Worm (Caenorhabditis elegans) whole organism, L1 larva: ENCODE results near the gene pals-30.
A peak's percentile ranks its signal among the peaks of the same experiment; 100 is the strongest.

Experiments
- aha-1 ChIP-seq: fragments of 150-350 bp; optimal IDR thresholded peaks from 2 replicates; lab custom pipeline; 2014; ENCODE audit warnings: missing biosample characterization, missing genetic modification characterization
- aly-2 ChIP-seq: fragments of 150-350 bp; optimal IDR thresholded peaks from 2 replicates; lab custom pipeline; 2014; ENCODE audit warnings: missing biosample characterization, missing genetic modification characterization
- blmp-1 ChIP-seq: fragments of 150-350 bp; optimal IDR thresholded peaks from 2 replicates; lab custom pipeline; 2014; ENCODE audit warnings: missing biosample characterization, missing genetic modification characterization
- ceh-8 ChIP-seq: fragments of 200-800 bp; sonication (Bioruptor generic); optimal IDR thresholded peaks from 2 replicates; lab custom pipeline; 2018; ENCODE audit warnings: mild to moderate bottlenecking, missing genetic modification characterization, moderate library complexity, missing compliant biosample characterization
- ceh-88 ChIP-seq: fragments of 200-800 bp; sonication (Bioruptor generic); IDR thresholded peaks from 2 replicates; pipeline ENCODE4 v1.3.6; 2022; ENCODE audit warnings: missing genetic modification characterization, missing compliant biosample characterization
- dpl-1 ChIP-seq, 3 experiments: fragments of 150-350 bp in 2 of 3; sonication (generic microtip) in 1 of 3; optimal IDR thresholded peaks; 2 replicates each; lab custom pipeline; 2014 to 2017; ENCODE audit warnings: missing biosample characterization in 3 of 3, missing genetic modification characterization in 3 of 3, missing genetic modification reagents in 3 of 3
- dsc-1 ChIP-seq: sonication (generic microtip); optimal IDR thresholded peaks from 2 replicates; lab custom pipeline; 2016; ENCODE audit warnings: mild to moderate bottlenecking, missing genetic modification characterization, missing compliant biosample characterization
- efl-1 ChIP-seq, 4 experiments: fragments of 150-350 bp; optimal IDR thresholded peaks in 3 of 4; peaks in 1 of 4; 1 replicate in 1 of 4; 2 replicates in 3 of 4; lab custom pipeline; 2014; ENCODE audit warnings: missing biosample characterization in 2 of 4, missing genetic modification characterization in 2 of 4, missing genetic modification reagents in 2 of 4
- efl-3 ChIP-seq: fragments of 200-800 bp; sonication (Bioruptor generic); optimal IDR thresholded peaks from 2 replicates; lab custom pipeline; 2018; ENCODE audit warnings: mild to moderate bottlenecking, missing genetic modification characterization, missing compliant biosample characterization
- egl-27 ChIP-seq, 2 experiments: fragments of 150-350 bp in 1 of 2; sonication (generic microtip); optimal IDR thresholded peaks; 3 replicates each; lab custom pipeline; 2017 to 2018; ENCODE audit warnings: missing biosample characterization in 2 of 2, missing genetic modification characterization in 2 of 2, missing genetic modification reagents in 2 of 2
- elt-2 ChIP-seq: sonication (generic microtip); optimal IDR thresholded peaks from 2 replicates; lab custom pipeline; 2016; ENCODE audit warnings: missing genetic modification characterization, mild to moderate bottlenecking, inconsistent platforms, missing compliant biosample characterization, missing genetic modification reagents
- fkh-10 ChIP-seq: sonication (generic microtip); optimal IDR thresholded peaks from 2 replicates; lab custom pipeline; 2017; ENCODE audit warnings: missing biosample characterization, missing genetic modification reagents, missing genetic modification characterization
- fkh-4 ChIP-seq: sonication (generic microtip); optimal IDR thresholded peaks from 2 replicates; lab custom pipeline; 2016; ENCODE audit warnings: missing compliant biosample characterization, missing genetic modification characterization, borderline replicate concordance
- fkh-8 ChIP-seq: sonication (generic microtip); optimal IDR thresholded peaks from 2 replicates; lab custom pipeline; 2016; ENCODE audit warnings: mild to moderate bottlenecking, missing genetic modification characterization, missing compliant biosample characterization
- fos-1 ChIP-seq: fragments of 150-350 bp; optimal IDR thresholded peaks from 2 replicates; lab custom pipeline; 2014; ENCODE audit warnings: missing biosample characterization, missing genetic modification characterization
- grh-1 ChIP-seq: fragments of 200-800 bp; sonication (Bioruptor generic); IDR thresholded peaks from 2 replicates; pipeline ENCODE4 v1.3.6; 2022; ENCODE audit warnings: missing genetic modification reagents, missing genetic modification characterization, missing compliant biosample characterization
- hlh-4 ChIP-seq: sonication (generic microtip); optimal IDR thresholded peaks from 2 replicates; lab custom pipeline; 2016; ENCODE audit warnings: mild to moderate bottlenecking, missing genetic modification characterization, missing compliant biosample characterization
- jun-1 ChIP-seq: fragments of 150-350 bp; optimal IDR thresholded peaks from 2 replicates; lab custom pipeline; 2014; ENCODE audit warnings: missing biosample characterization, missing genetic modification reagents, missing genetic modification characterization
- lin-13 ChIP-seq: fragments of 150-350 bp; optimal IDR thresholded peaks from 2 replicates; lab custom pipeline; 2014; ENCODE audit warnings: missing biosample characterization, missing genetic modification reagents, missing genetic modification characterization
- lin-14 ChIP-seq: fragments of 200-800 bp; sonication (Bioruptor generic); optimal IDR thresholded peaks from 2 replicates; lab custom pipeline; 2018; ENCODE audit warnings: mild to moderate bottlenecking, missing genetic modification characterization, moderate library complexity, missing compliant biosample characterization
- lin-35 ChIP-seq, 2 experiments: fragments of 150-350 bp; optimal IDR thresholded peaks; 2 replicates each; lab custom pipeline; 2014; ENCODE audit warnings: missing biosample characterization in 2 of 2, missing genetic modification characterization in 2 of 2, missing genetic modification reagents in 2 of 2
- lin-39 ChIP-seq: fragments of 150-350 bp; optimal IDR thresholded peaks from 2 replicates; lab custom pipeline; 2014; ENCODE audit warnings: missing biosample characterization, missing genetic modification reagents, missing genetic modification characterization
- lir-3 ChIP-seq: sonication (generic microtip); optimal IDR thresholded peaks from 2 replicates; lab custom pipeline; 2016; ENCODE audit warnings: mild to moderate bottlenecking, missing genetic modification characterization, moderate library complexity, missing compliant biosample characterization; ENCODE audit not compliant: poor library complexity
- lsy-2 ChIP-seq, 2 experiments: fragments of 150-350 bp; optimal IDR thresholded peaks; 2 replicates each; lab custom pipeline; 2014; ENCODE audit warnings: missing biosample characterization in 2 of 2, missing genetic modification characterization in 2 of 2
- mab-9 ChIP-seq: fragments of 200-800 bp; sonication (Bioruptor generic); IDR thresholded peaks from 2 replicates; pipeline ENCODE4 v1.3.6; 2022; ENCODE audit warnings: missing genetic modification reagents, missing genetic modification characterization, missing compliant biosample characterization
- mdl-1 ChIP-seq, 2 experiments: fragments of 150-350 bp; optimal IDR thresholded peaks; 2 replicates each; lab custom pipeline; 2014 to 2017; ENCODE audit warnings: missing biosample characterization in 2 of 2, missing genetic modification characterization in 2 of 2, inconsistent platforms in 1 of 2
- nhr-11 ChIP-seq: fragments of 150-350 bp; optimal IDR thresholded peaks from 2 replicates; lab custom pipeline; 2014; ENCODE audit warnings: missing biosample characterization, missing genetic modification characterization
- nhr-12 ChIP-seq: sonication (generic microtip); optimal IDR thresholded peaks from 2 replicates; lab custom pipeline; 2017; ENCODE audit warnings: missing biosample characterization, missing genetic modification characterization
- nhr-19 ChIP-seq: fragments of 200-800 bp; sonication (Bioruptor generic); conservative IDR thresholded peaks from 2 replicates; pipeline ENCODE4 v1.3.6; 2022; ENCODE audit warnings: missing genetic modification characterization, missing compliant biosample characterization
- nhr-20 ChIP-seq: sonication (generic microtip); optimal IDR thresholded peaks from 2 replicates; lab custom pipeline; 2016; ENCODE audit warnings: mild to moderate bottlenecking, missing genetic modification characterization, missing compliant biosample characterization
- nhr-237 ChIP-seq: fragments of 150-350 bp; optimal IDR thresholded peaks from 2 replicates; lab custom pipeline; 2014; ENCODE audit warnings: missing biosample characterization, missing genetic modification characterization
- nhr-28 ChIP-seq: fragments of 150-350 bp; optimal IDR thresholded peaks from 2 replicates; lab custom pipeline; 2014; ENCODE audit warnings: missing biosample characterization, missing genetic modification characterization
- nhr-47 ChIP-seq: sonication (generic microtip); optimal IDR thresholded peaks from 2 replicates; lab custom pipeline; 2016; ENCODE audit warnings: mild to moderate bottlenecking, missing genetic modification characterization, moderate library complexity, missing compliant biosample characterization
- nhr-76 ChIP-seq: sonication (generic microtip); optimal IDR thresholded peaks from 2 replicates; lab custom pipeline; 2017; ENCODE audit warnings: missing biosample characterization, missing genetic modification characterization
- nhr-77 ChIP-seq: fragments of 150-350 bp; optimal IDR thresholded peaks from 2 replicates; lab custom pipeline; 2014; ENCODE audit warnings: missing biosample characterization, missing genetic modification characterization
- nhr-84 ChIP-seq: sonication (generic microtip); optimal IDR thresholded peaks from 2 replicates; lab custom pipeline; 2017; ENCODE audit warnings: missing biosample characterization, missing genetic modification characterization
- nhr-90 ChIP-seq: sonication (generic microtip); optimal IDR thresholded peaks from 2 replicates; lab custom pipeline; 2016; ENCODE audit warnings: mild to moderate bottlenecking, missing genetic modification characterization, missing compliant biosample characterization; ENCODE audit not compliant: poor library complexity
- pag-3 ChIP-seq: sonication (generic microtip); optimal IDR thresholded peaks from 2 replicates; lab custom pipeline; 2017; ENCODE audit warnings: missing genetic modification characterization, mild to moderate bottlenecking, missing compliant biosample characterization, antibody characterized with exemption, borderline replicate concordance; ENCODE audit not compliant: insufficient read depth
- pqm-1 ChIP-seq: sonication (generic microtip); optimal IDR thresholded peaks from 3 replicates; lab custom pipeline; 2017; ENCODE audit warnings: missing biosample characterization, missing genetic modification characterization
- rnt-1 ChIP-seq: sonication (generic microtip); optimal IDR thresholded peaks from 2 replicates; lab custom pipeline; 2016; ENCODE audit warnings: mild to moderate bottlenecking, missing genetic modification characterization, moderate library complexity, missing compliant biosample characterization
- skn-1 ChIP-seq: fragments of 150-350 bp; optimal IDR thresholded peaks from 2 replicates; lab custom pipeline; 2014; ENCODE audit warnings: missing biosample characterization, missing genetic modification characterization
- snu-23 ChIP-seq: sonication (generic microtip); optimal IDR thresholded peaks from 2 replicates; lab custom pipeline; 2016; ENCODE audit warnings: missing genetic modification characterization, missing compliant biosample characterization
- unc-130 ChIP-seq: fragments of 150-350 bp; optimal IDR thresholded peaks from 2 replicates; lab custom pipeline; 2017; ENCODE audit warnings: missing biosample characterization, missing genetic modification characterization, inconsistent platforms
- unc-30 ChIP-seq: sonication (generic microtip); optimal IDR thresholded peaks from 2 replicates; lab custom pipeline; 2017; ENCODE audit warnings: missing biosample characterization, missing genetic modification characterization
- zag-1 ChIP-seq: fragments of 150-350 bp; optimal IDR thresholded peaks from 2 replicates; lab custom pipeline; 2014; ENCODE audit warnings: missing biosample characterization, missing genetic modification characterization
- zip-4 ChIP-seq: fragments of 200-800 bp; sonication (Bioruptor generic); optimal IDR thresholded peaks from 2 replicates; lab custom pipeline; 2018; ENCODE audit warnings: mild to moderate bottlenecking, missing genetic modification characterization, moderate library complexity, missing compliant biosample characterization
- ztf-11 ChIP-seq, 2 experiments: sonication (generic microtip); optimal IDR thresholded peaks; 2 replicates each; lab custom pipeline; 2016 to 2017; ENCODE audit warnings: missing genetic modification characterization in 2 of 2, missing biosample characterization in 1 of 2, missing compliant biosample characterization in 1 of 2
- ztf-4 ChIP-seq: fragments of 150-350 bp; optimal IDR thresholded peaks from 2 replicates; lab custom pipeline; 2014; ENCODE audit warnings: missing biosample characterization, missing genetic modification characterization

pals-30 gene

ce11 chrIV:14576471-14576870, 24.7 kb upstream of the pals-30 start:
- TF ChIP-seq nhr-84 (no peak), unc-130 (tag; lab: Kevin White, UChicago) (no peak), nhr-28 (tag; lab: Kevin White, UChicago) (no peak), lin-39 (tag; lab: Kevin White, UChicago) (no peak), pqm-1 (tag; lab: Kevin White, UChicago) (no peak), lir-3 (no peak), zag-1 (tag; lab: Kevin White, UChicago) (no peak), nhr-76 (tag; lab: Kevin White, UChicago) (no peak), skn-1 (tag; lab: Kevin White, UChicago) (no peak), fkh-8 (tag; lab: Kevin White, UChicago) (no peak), lin-13 (no peak), nhr-11 (tag; lab: Kevin White, UChicago) (no peak), ztf-4 (no peak), lin-35 (GFP tag; optimal IDR thresholded peaks at IDR 0.05; lab: Kevin White, UChicago) (no peak), efl-3 (GFP tag; lab: Kevin White, UChicago) (no peak), aha-1 (tag; lab: Kevin White, UChicago) (no peak), elt-2 (tag; lab: Kevin White, UChicago) (peak; percentile 2), egl-27 (tag; optimal IDR thresholded peaks at IDR 0.05; lab: Kevin White, UChicago) (no peak), mab-9 (GFP tag; lab: Robert Waterston, UW) (no peak), rnt-1 (tag; lab: Kevin White, UChicago) (no peak), unc-30 (tag; lab: Kevin White, UChicago) (no peak), ztf-11 (tag; optimal IDR thresholded peaks at IDR 0.05; lab: Kevin White, UChicago) (no peak), dpl-1 (GFP tag; optimal IDR thresholded peaks at IDR 0.05; lab: Kevin White, UChicago) (no peak), jun-1 (tag; lab: Kevin White, UChicago) (no peak), mdl-1 (tag; optimal IDR thresholded peaks at IDR 0.05; lab: Kevin White, UChicago) (no peak), dsc-1 (tag; lab: Kevin White, UChicago) (no peak), nhr-90 (peak; percentile 42), efl-1 (optimal IDR thresholded peaks at IDR 0.05; lab: Kevin White, UChicago) (no peak), efl-1 (GFP tag; optimal IDR thresholded peaks at IDR 0.05 in 1 of 2; lab: Kevin White, UChicago) (peak in 1 of 2 experiments; percentile 82), pag-3 (no peak), nhr-12 (tag; lab: Kevin White, UChicago) (no peak), aly-2 (tag; lab: Kevin White, UChicago) (no peak), fkh-4 (tag; lab: Kevin White, UChicago) (no peak), nhr-47 (tag; lab: Kevin White, UChicago) (no peak), grh-1 (GFP tag; lab: Robert Waterston, UW) (no peak), hlh-4 (tag; lab: Kevin White, UChicago) (no peak), ceh-88 (GFP tag; lab: Robert Waterston, UW) (no peak), snu-23 (GFP tag; lab: Kevin White, UChicago) (no peak), blmp-1 (tag; lab: Kevin White, UChicago) (peak; percentile 5), nhr-77 (no peak), nhr-19 (GFP tag; lab: Robert Waterston, UW) (0 out of 2 replicates have a peak, but pooled peaks have one; percentile 26), lin-14 (GFP tag; lab: Kevin White, UChicago) (no peak), fos-1 (tag; lab: Kevin White, UChicago) (no peak), nhr-237 (tag; lab: Kevin White, UChicago) (no peak), fkh-10 (GFP tag; lab: Kevin White, UChicago) (no peak), ceh-8 (no peak), nhr-20 (tag; lab: Kevin White, UChicago) (peak; percentile 32), zip-4 (no peak), lsy-2 (tag; optimal IDR thresholded peaks at IDR 0.05; lab: Kevin White, UChicago) (no peak)
- TF ChIP-seq, all 84 proteins: peak for 6
